Fruit fly (Drosophila melanogaster) whole organism, prepupa: ENCODE data around the gene Pex12.

Source experiments
- Blimp-1 ChIP-seq: fragments of 200-800 bp; sonication (Bioruptor generic); optimal IDR thresholded peaks from 3 replicates; lab custom pipeline; 2017; ENCODE audit warnings: missing biosample characterization, missing genetic modification characterization, mild to moderate bottlenecking, moderate library complexity, missing genetic modification reagents
- CG10631 ChIP-seq: fragments of 200-800 bp; sonication (Bioruptor generic); optimal IDR thresholded peaks from 2 replicates; lab custom pipeline; 2016; ENCODE audit warnings: missing biosample characterization, missing genetic modification characterization
- CG10669 ChIP-seq: fragments of 200-800 bp; sonication (Bioruptor generic); optimal IDR thresholded peaks from 3 replicates; lab custom pipeline; 2018; ENCODE audit warnings: missing biosample characterization, mild to moderate bottlenecking, missing genetic modification characterization, moderate library complexity
- CG11902 ChIP-seq: fragments of 200-800 bp; sonication (Bioruptor generic); optimal IDR thresholded peaks from 3 replicates; lab custom pipeline; 2016; ENCODE audit warnings: missing biosample characterization, missing genetic modification characterization
- CG15336 ChIP-seq: fragments of 200-800 bp; sonication (Bioruptor generic); IDR thresholded peaks from 2 replicates; pipeline ENCODE4 v1.3.6; 2022; ENCODE audit warnings: missing biosample characterization, missing genetic modification characterization
- CG1621 ChIP-seq: fragments of 200-800 bp; sonication (Bioruptor generic); optimal IDR thresholded peaks from 3 replicates; lab custom pipeline; 2018; ENCODE audit warnings: missing biosample characterization, mild to moderate bottlenecking, missing genetic modification characterization
- CG16779 ChIP-seq: fragments of 200-800 bp; sonication (Bioruptor generic); optimal IDR thresholded peaks from 3 replicates; lab custom pipeline; 2017; ENCODE audit warnings: missing biosample characterization, mild to moderate bottlenecking, missing genetic modification characterization
- CG3032 ChIP-seq: fragments of 200-800 bp; optimal IDR thresholded peaks from 2 replicates; lab custom pipeline; 2019; ENCODE audit warnings: missing biosample characterization, mild to moderate bottlenecking, missing genetic modification characterization, moderate library complexity
- CG34406 ChIP-seq: fragments of 200-800 bp; sonication (Bioruptor generic); optimal IDR thresholded peaks from 3 replicates; lab custom pipeline; 2016; ENCODE audit warnings: missing biosample characterization, missing genetic modification characterization
- CG3919 ChIP-seq: fragments of 200-800 bp; sonication (Bioruptor generic); optimal IDR thresholded peaks from 3 replicates; lab custom pipeline; 2016; ENCODE audit warnings: missing biosample characterization, missing genetic modification characterization
- CG4318 ChIP-seq: fragments of 200-800 bp; sonication (Bioruptor generic); optimal IDR thresholded peaks from 3 replicates; lab custom pipeline; 2017; ENCODE audit warnings: missing biosample characterization, mild to moderate bottlenecking, missing genetic modification characterization
- CG6163 ChIP-seq: fragments of 200-800 bp; sonication (Bioruptor generic); IDR thresholded peaks from 3 replicates; pipeline ENCODE4 v1.3.6; 2022; ENCODE audit warnings: missing biosample characterization, missing genetic modification characterization
- CG6808 ChIP-seq: fragments of 200-800 bp; sonication (Bioruptor generic); optimal IDR thresholded peaks from 3 replicates; lab custom pipeline; 2017; ENCODE audit warnings: missing biosample characterization, missing genetic modification characterization, mild to moderate bottlenecking, moderate library complexity, missing genetic modification reagents
- CG6854 ChIP-seq: fragments of 200-800 bp; sonication (Bioruptor generic); optimal IDR thresholded peaks from 2 replicates; lab custom pipeline; 2017; ENCODE audit warnings: missing biosample characterization, mild to moderate bottlenecking, missing genetic modification characterization
- CG7368 ChIP-seq: fragments of 200-800 bp; sonication (Bioruptor generic); optimal IDR thresholded peaks from 3 replicates; lab custom pipeline; 2016; ENCODE audit warnings: missing biosample characterization, missing genetic modification characterization
- CG8119 ChIP-seq: fragments of 200-800 bp; sonication (Bioruptor generic); IDR thresholded peaks from 3 replicates; pipeline ENCODE4 v1.3.6; 2022; ENCODE audit warnings: missing biosample characterization, missing genetic modification characterization
- CG8319 ChIP-seq: fragments of 200-800 bp; sonication (Bioruptor generic); optimal IDR thresholded peaks from 3 replicates; lab custom pipeline; 2016; ENCODE audit warnings: missing biosample characterization, missing genetic modification characterization
- CG8632 ChIP-seq: fragments of 200-800 bp; sonication (Bioruptor generic); optimal IDR thresholded peaks from 3 replicates; lab custom pipeline; 2016; ENCODE audit warnings: missing biosample characterization, missing genetic modification characterization
- CG9139 ChIP-seq: fragments of 200-800 bp; sonication (Bioruptor generic); optimal IDR thresholded peaks from 3 replicates; lab custom pipeline; 2017; ENCODE audit warnings: missing biosample characterization, mild to moderate bottlenecking, missing genetic modification characterization
- Eip78C ChIP-seq: fragments of 200-800 bp; sonication (Bioruptor generic); peaks from one replicate; lab custom pipeline; 2016; ENCODE audit warnings: missing biosample characterization, missing genetic modification characterization
- Eip93F ChIP-seq: fragments of 200-800 bp; sonication (Bioruptor generic); optimal IDR thresholded peaks from 2 replicates; lab custom pipeline; 2016; ENCODE audit warnings: missing biosample characterization, mild to moderate bottlenecking, missing genetic modification characterization
- Ets21C ChIP-seq: fragments of 200-800 bp; sonication (Bioruptor generic); optimal IDR thresholded peaks from 3 replicates; lab custom pipeline; 2016; ENCODE audit warnings: missing biosample characterization, missing genetic modification characterization
- Ets96B ChIP-seq: fragments of 200-800 bp; optimal IDR thresholded peaks from 2 replicates; lab custom pipeline; 2019; ENCODE audit warnings: missing biosample characterization, mild to moderate bottlenecking, missing genetic modification characterization, moderate library complexity
- Gug ChIP-seq: fragments of 200-800 bp; sonication (Bioruptor generic); IDR thresholded peaks from 2 replicates; pipeline ENCODE4 v1.3.6; 2022; ENCODE audit warnings: missing biosample characterization, missing genetic modification characterization
- Hr38 ChIP-seq: sonication (Bioruptor generic); optimal IDR thresholded peaks from 2 replicates; lab custom pipeline; 2016; ENCODE audit warnings: missing biosample characterization, missing genetic modification characterization
- Hr39 ChIP-seq: fragments of 200-800 bp; sonication (Bioruptor generic); optimal IDR thresholded peaks from 2 replicates; lab custom pipeline; 2016; ENCODE audit warnings: missing biosample characterization, missing genetic modification characterization
- Hr4 ChIP-seq: fragments of 200-800 bp; sonication (Bioruptor generic); optimal IDR thresholded peaks from 3 replicates; lab custom pipeline; 2016; ENCODE audit warnings: missing biosample characterization, missing genetic modification characterization
- Lpt ChIP-seq: fragments of 200-800 bp; sonication (Bioruptor generic); optimal IDR thresholded peaks from 3 replicates; lab custom pipeline; 2016; ENCODE audit warnings: missing biosample characterization, missing genetic modification characterization
- Met ChIP-seq: fragments of 200-800 bp; sonication (Bioruptor generic); optimal IDR thresholded peaks from 3 replicates; lab custom pipeline; 2016; ENCODE audit warnings: missing biosample characterization, missing genetic modification characterization
- OdsH ChIP-seq: fragments of 200-800 bp; sonication (Bioruptor generic); optimal IDR thresholded peaks from 3 replicates; lab custom pipeline; 2016; ENCODE audit warnings: missing biosample characterization, missing genetic modification characterization
- Smox ChIP-seq: fragments of 200-800 bp; sonication (Bioruptor generic); optimal IDR thresholded peaks from 3 replicates; lab custom pipeline; 2016; ENCODE audit warnings: missing biosample characterization, missing genetic modification characterization
- Sox14 ChIP-seq: fragments of 200-800 bp; sonication (Bioruptor generic); optimal IDR thresholded peaks from 3 replicates; lab custom pipeline; 2016; ENCODE audit warnings: missing biosample characterization, missing genetic modification characterization
- Sox15 ChIP-seq: fragments of 200-800 bp; sonication (Bioruptor generic); optimal IDR thresholded peaks from 3 replicates; lab custom pipeline; 2016; ENCODE audit warnings: missing biosample characterization, missing genetic modification characterization
- achi ChIP-seq: fragments of 200-800 bp; sonication (Bioruptor generic); optimal IDR thresholded peaks from 3 replicates; lab custom pipeline; 2016; ENCODE audit warnings: missing biosample characterization, missing genetic modification characterization
- acj6 ChIP-seq: fragments of 200-800 bp; sonication (Bioruptor generic); optimal IDR thresholded peaks from 3 replicates; lab custom pipeline; 2016; ENCODE audit warnings: missing biosample characterization, missing genetic modification characterization
- cyc ChIP-seq: fragments of 200-800 bp; sonication (Bioruptor generic); optimal IDR thresholded peaks from 3 replicates; lab custom pipeline; 2016; ENCODE audit warnings: missing biosample characterization, missing genetic modification characterization
- dsx ChIP-seq: fragments of 200-800 bp; optimal IDR thresholded peaks from 3 replicates; lab custom pipeline; 2019; ENCODE audit warnings: missing biosample characterization, mild to moderate bottlenecking, missing genetic modification characterization, moderate library complexity; ENCODE audit not compliant: poor library complexity, severe bottlenecking
- eg ChIP-seq: fragments of 200-800 bp; sonication (Bioruptor generic); IDR thresholded peaks from 3 replicates; pipeline ENCODE4 v1.3.6; 2022; ENCODE audit warnings: missing biosample characterization, missing genetic modification characterization
- esn ChIP-seq: fragments of 200-800 bp; sonication (Bioruptor generic); optimal IDR thresholded peaks from 2 replicates; lab custom pipeline; 2016; ENCODE audit warnings: missing biosample characterization, mild to moderate bottlenecking, missing genetic modification characterization, moderate library complexity
- fd85E ChIP-seq: fragments of 200-800 bp; sonication (Bioruptor generic); optimal IDR thresholded peaks from 3 replicates; lab custom pipeline; 2016; ENCODE audit warnings: missing biosample characterization, missing genetic modification characterization
- fkh ChIP-seq: fragments of 200-800 bp; sonication (Bioruptor generic); optimal IDR thresholded peaks from 3 replicates; lab custom pipeline; 2017; ENCODE audit warnings: missing biosample characterization, mild to moderate bottlenecking, missing genetic modification characterization, moderate library complexity
- lz ChIP-seq: fragments of 200-800 bp; sonication (Bioruptor generic); optimal IDR thresholded peaks from 3 replicates; lab custom pipeline; 2016; ENCODE audit warnings: missing biosample characterization, missing genetic modification characterization
- net ChIP-seq: fragments of 200-800 bp; sonication (Bioruptor generic); optimal IDR thresholded peaks from 3 replicates; lab custom pipeline; 2016; ENCODE audit warnings: missing biosample characterization, missing genetic modification characterization
- pdm3 ChIP-seq: fragments of 200-800 bp; sonication (Bioruptor generic); optimal IDR thresholded peaks from 3 replicates; lab custom pipeline; 2016; ENCODE audit warnings: missing biosample characterization, missing genetic modification characterization
- salr ChIP-seq, 2 experiments: fragments of 200-800 bp; sonication (Bioruptor generic); optimal IDR thresholded peaks; 3 replicates each; lab custom pipeline; 2016 to 2018; ENCODE audit warnings: missing biosample characterization in 2 of 2, missing genetic modification characterization in 2 of 2, mild to moderate bottlenecking in 1 of 2
- ss ChIP-seq, 2 experiments: fragments of 200-800 bp; sonication (Bioruptor generic); optimal IDR thresholded peaks; 2 replicates in 1 of 2; 3 replicates in 1 of 2; lab custom pipeline; 2017 to 2018; ENCODE audit warnings: mild to moderate bottlenecking in 2 of 2, missing biosample characterization in 2 of 2, missing genetic modification characterization in 2 of 2, moderate library complexity in 1 of 2
- svp ChIP-seq: fragments of 200-800 bp; sonication (Bioruptor generic); peaks from one replicate; lab custom pipeline; 2016; ENCODE audit warnings: missing biosample characterization, missing genetic modification characterization
- topi ChIP-seq: fragments of 200-800 bp; sonication (Bioruptor generic); optimal IDR thresholded peaks from 3 replicates; lab custom pipeline; 2016; ENCODE audit warnings: missing biosample characterization, missing genetic modification characterization
- vri ChIP-seq: fragments of 200-800 bp; sonication (Bioruptor generic); optimal IDR thresholded peaks from 3 replicates; lab custom pipeline; 2016; ENCODE audit warnings: missing biosample characterization, mild to moderate bottlenecking, missing genetic modification characterization

Gene Pex12

DNA sequence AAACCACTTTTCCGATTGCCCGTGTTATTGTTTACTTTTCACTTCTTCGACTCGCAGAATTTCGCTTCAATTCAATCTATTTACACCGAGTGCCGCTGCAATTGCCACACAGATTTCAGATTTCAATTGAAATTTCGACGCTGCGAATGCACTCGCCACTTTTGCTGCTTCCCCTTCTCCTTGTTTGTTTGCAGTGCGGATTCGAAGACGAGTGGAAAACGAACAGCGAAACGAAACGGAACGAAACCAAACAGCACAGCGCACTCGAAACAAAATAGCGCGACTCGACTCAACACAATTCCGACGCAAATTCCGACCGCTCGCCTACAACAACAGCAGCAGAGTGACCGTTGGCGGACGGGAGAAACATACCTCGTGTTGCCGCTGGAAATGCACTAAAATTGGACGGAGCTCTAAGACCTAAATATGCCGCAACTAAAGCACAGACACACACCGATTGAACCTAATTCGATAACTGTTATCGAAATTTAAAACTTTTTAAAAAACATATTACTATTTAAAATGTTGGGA lies 35.0 kb downstream of the Pex12 start, which contains the start of gene drongo:
Gene drongo (minus strand): TSS at position 345 of the 531 bp plus-strand sequence.
- TF ChIP-seq achi (GFP tag; lab: Kevin White, UChicago) (no peak), CG9139 (peak; percentile 33), Gug (no peak), Blimp-1 (GFP tag; lab: Kevin White, UChicago) (no peak), CG3919 (peak; percentile 27), CG3032 (peak; percentile 11), Sox14 (peak; percentile 60), CG6854 (GFP tag; lab: Kevin White, UChicago) (peak; percentile 70), CG11902 (GFP tag; lab: Kevin White, UChicago) (no peak), Hr4 (no peak), svp (GFP tag; lab: Kevin White, UChicago) (peak; percentile 86), Ets21C (GFP tag; lab: Kevin White, UChicago) (no peak), vri (GFP tag; lab: Kevin White, UChicago) (peak; percentile 61), CG1621 (peak; percentile 13), Eip78C (GFP tag; lab: Kevin White, UChicago) (peak; percentile 74), eg (peak; percentile 51; the same call in 1 of the 3 replicates), CG6163 (GFP tag; lab: Robert Waterston, UW) (peak; percentile 64), Smox (GFP tag; lab: Kevin White, UChicago) (no peak), CG34406 (GFP tag; lab: Kevin White, UChicago) (no peak), net (GFP tag; lab: Kevin White, UChicago) (peak; percentile 21), Eip93F (GFP tag; lab: Kevin White, UChicago) (no peak), pdm3 (no peak), CG10669 (no peak), salr (GFP tag; optimal IDR thresholded peaks at IDR 0.05; lab: Kevin White, UChicago) (no peak), ss (GFP tag; optimal IDR thresholded peaks at IDR 0.05; lab: Kevin White, UChicago) (peak; percentile 38 to 48), cyc (GFP tag; lab: Kevin White, UChicago) (peak; percentile 15), esn (GFP tag; lab: Kevin White, UChicago) (peak; percentile 49), Ets96B (no peak), CG6808 (peak; percentile 37), CG16779 (tag; lab: Kevin White, UChicago) (peak; percentile 4), fkh (GFP tag; lab: Kevin White, UChicago) (peak; percentile 90), Sox15 (GFP tag; lab: Kevin White, UChicago) (no peak), CG8319 (GFP tag; lab: Kevin White, UChicago) (no peak), acj6 (no peak), CG15336 (GFP tag; lab: Robert Waterston, UW) (peak; percentile 46; the same call in 1 of the 2 replicates), Hr39 (GFP tag; lab: Kevin White, UChicago) (no peak), CG8632 (GFP tag; lab: Kevin White, UChicago) (no peak), lz (GFP tag; lab: Kevin White, UChicago) (peak; percentile 19), dsx (GFP tag; lab: Kevin White, UChicago) (peak; percentile 58), Lpt (GFP tag; lab: Kevin White, UChicago) (peak; percentile 40), CG4318 (GFP tag; lab: Kevin White, UChicago) (no peak), fd85E (GFP tag; lab: Kevin White, UChicago) (no peak), CG10631 (GFP tag; lab: Kevin White, UChicago) (no peak), Met (peak; percentile 27), CG7368 (GFP tag; lab: Kevin White, UChicago) (no peak), CG8119 (GFP tag; lab: Robert Waterston, UW) (peak; percentile 13; the same call in 1 of the 3 replicates), OdsH (GFP tag; lab: Kevin White, UChicago) (no peak), topi (GFP tag; lab: Kevin White, UChicago) (peak; percentile 18), Hr38 (no peak)
- TF ChIP-seq, all 60 proteins: peak for 25
